Worm (Caenorhabditis elegans): ENCODE results near the gene ZC190.2.

DNA sequence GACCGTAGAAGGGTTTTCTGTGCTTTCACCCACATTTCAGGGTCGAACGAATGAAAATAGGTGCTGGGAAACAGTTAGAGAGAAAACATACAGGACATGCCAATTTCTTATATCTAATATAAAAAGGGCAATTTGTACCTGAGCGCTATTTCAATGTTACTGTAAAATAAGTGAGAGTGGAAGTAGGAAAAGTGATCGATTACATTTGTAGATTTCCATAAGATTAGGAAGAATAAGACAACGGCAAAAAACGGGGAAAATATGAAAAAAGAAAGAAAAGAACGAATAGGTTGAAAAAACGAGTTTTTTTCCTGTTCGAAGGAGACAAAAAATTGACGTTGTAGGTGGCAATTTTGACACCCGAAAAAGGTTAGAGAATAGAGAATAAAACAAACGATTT, 12.9 kb upstream of the ZC190.2 start:
- no peak for TF ChIP-seq dao-5 (tag; optimal IDR thresholded peaks at IDR 0.05)
- no peak for TF ChIP-seq W03F9.2 (tag; optimal IDR thresholded peaks at IDR 0.05)

Data from whole organism, L4/young adult.